Worm (Caenorhabditis elegans): ENCODE measurements around the gene eat-20.
"Not testable (repeated sequence)": the region's sequence is repeated elsewhere in the genome, so short reads cannot be mapped to it uniquely, and the experiment has no call there.

The eat-20 gene

ce11 chrX:15515798-15516197 is 6.0 kb downstream of the eat-20 start (continued):
- TF ChIP-seq Y79H2A.3 (GFP tag; conservative IDR thresholded peaks at IDR 0.05) (no peak), F55B11.4 (tag; optimal IDR thresholded peaks at IDR 0.05; ENCODE audit: borderline replicate concordance, insufficient read depth) (no peak), K11D2.4 (GFP tag; IDR thresholded peaks at IDR 0.05) (no peak), chd-7 (tag; optimal IDR thresholded peaks at IDR 0.05) (no peak), dpff-1 (tag; optimal IDR thresholded peaks at IDR 0.05) (no peak), ztf-22 (GFP tag; optimal IDR thresholded peaks at IDR 0.05) (no peak), F52B5.7 (tag; optimal IDR thresholded peaks at IDR 0.05) (peak; percentile 2), F37B4.10 (GFP tag; IDR thresholded peaks at IDR 0.05) (0 out of 2 replicates have a peak, but pooled peaks have one; percentile 60), ccch-3 (GFP tag; optimal IDR thresholded peaks at IDR 0.05) (no peak), him-1 (tag; optimal IDR thresholded peaks at IDR 0.05) (no peak), nhr-120 (GFP tag; IDR thresholded peaks at IDR 0.05) (no peak), F39B2.1 (GFP tag; IDR thresholded peaks at IDR 0.05) (no peak), snpc-1.3 (tag; optimal IDR thresholded peaks at IDR 0.05; ENCODE audit: insufficient read depth) (no peak), B0019.2 (GFP tag; conservative IDR thresholded peaks at IDR 0.05) (no peak), nfya-2 (GFP tag; IDR thresholded peaks at IDR 0.05) (no peak), aptf-2 (GFP tag; conservative IDR thresholded peaks at IDR 0.05) (no peak), let-526 (GFP tag; IDR thresholded peaks at IDR 0.05) (no peak), fkh-3 (tag; optimal IDR thresholded peaks at IDR 0.05) (no peak), C17E4.6 (GFP tag; IDR thresholded peaks at IDR 0.05) (no peak), ztf-3 (GFP tag; optimal IDR thresholded peaks at IDR 0.05) (no peak), F33H1.4 (GFP tag; IDR thresholded peaks at IDR 0.05) (no peak), snpc-1.1 (tag; optimal IDR thresholded peaks at IDR 0.05; ENCODE audit: insufficient read depth) (no peak)

DNA sequence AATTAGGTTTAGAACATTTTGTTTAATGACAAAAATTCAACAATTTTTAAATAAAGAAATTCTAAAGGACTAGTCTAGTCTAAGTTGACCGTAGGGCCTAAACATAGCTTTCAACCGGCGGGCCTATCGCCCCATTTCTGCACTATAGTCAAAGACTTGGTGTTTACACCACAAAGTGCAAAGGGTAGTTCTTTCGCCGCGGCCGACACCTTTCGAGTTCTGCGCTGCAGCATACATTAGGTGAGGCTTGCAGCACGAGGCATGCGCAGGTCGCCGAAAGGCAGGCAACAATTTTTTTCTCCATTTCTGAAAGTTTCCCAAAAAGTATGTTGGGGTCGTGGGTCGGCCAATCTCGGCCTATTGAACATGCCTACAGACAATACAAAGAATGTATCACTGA is 18.7 kb downstream of the eat-20 start:
- no peak for TF ChIP-seq mcd-1 (GFP tag; IDR thresholded peaks at IDR 0.05)
- TF ChIP-seq snpc-4 (GFP tag; optimal IDR thresholded peaks at IDR 0.05), result peak; percentile 30
- TF ChIP-seq snpc-4 (tag; optimal IDR thresholded peaks at IDR 0.05), result peak in 2 of 4 experiments; percentile 56 to 78

- TF ChIP-seq C06A6.2 (GFP tag; conservative IDR thresholded peaks at IDR 0.05) (no peak), nhr-80 (tag; optimal IDR thresholded peaks at IDR 0.05) (no peak), die-1 (tag; optimal IDR thresholded peaks at IDR 0.05) (no peak), egrh-3 (GFP tag; IDR thresholded peaks at IDR 0.05) (no peak), attf-5 (GFP tag; optimal IDR thresholded peaks at IDR 0.05) (no peak), snpc-1.3 (tag; optimal IDR thresholded peaks at IDR 0.05; ENCODE audit: insufficient read depth) (no peak), F52B5.7 (tag; optimal IDR thresholded peaks at IDR 0.05) (no peak), F49E8.2 (tag; optimal IDR thresholded peaks at IDR 0.05; ENCODE audit: insufficient read depth) (no peak), nhr-90 (tag; optimal IDR thresholded peaks at IDR 0.05) (no peak), Y53F4B.3 (GFP tag; IDR thresholded peaks at IDR 0.05) (no peak), ztf-22 (GFP tag; optimal IDR thresholded peaks at IDR 0.05) (no peak), snpc-4 (GFP tag; optimal IDR thresholded peaks at IDR 0.05) (no peak), snpc-4 (tag; optimal IDR thresholded peaks at IDR 0.05) (no peak)
Measured at ce11 chrX:15533260-15533659, 23.4 kb downstream of the eat-20 start.

DNA sequence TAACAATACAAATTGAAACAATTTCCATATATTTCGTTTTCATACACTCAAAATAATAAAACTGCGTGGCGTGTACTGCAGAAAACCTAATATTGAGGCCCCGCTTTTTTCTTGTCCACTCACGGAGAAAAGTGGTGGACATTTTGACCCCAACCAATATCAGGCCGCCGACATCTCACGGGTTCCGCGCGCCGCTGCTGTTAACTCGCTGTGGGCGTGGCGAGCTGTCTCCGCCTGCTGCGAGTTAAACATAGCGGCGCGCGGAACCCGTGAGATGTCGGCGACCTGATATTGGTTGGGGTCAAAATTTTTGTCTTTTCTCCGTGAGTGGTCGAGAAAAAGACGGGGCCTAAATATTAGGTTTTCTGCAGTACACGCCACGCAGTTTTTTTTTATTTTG is 24.0 kb downstream of the eat-20 start:
- not testable (repeated sequence) for TF ChIP-seq snpc-4 (GFP tag; optimal IDR thresholded peaks at IDR 0.05)
- TF ChIP-seq snpc-4 (tag; optimal IDR thresholded peaks at IDR 0.05), result peak in 2 of 4 experiments; percentile 86 to 89
